Worm (Caenorhabditis elegans) whole organism, mixed stage, embryonic: Measurements from ENCODE around the gene str-63.

Experiments used
- ceh-43 ChIP-seq: fragments of 200-800 bp; sonication (Bioruptor generic); optimal IDR thresholded peaks from 2 replicates; lab custom pipeline; 2018; ENCODE audit warnings: mild to moderate bottlenecking, missing genetic modification characterization, moderate library complexity, missing compliant biosample characterization
- elt-1 ChIP-seq: sonication (generic microtip); optimal IDR thresholded peaks from 2 replicates; lab custom pipeline; 2017; ENCODE audit warnings: missing genetic modification characterization, mild to moderate bottlenecking, missing compliant biosample characterization, antibody characterized with exemption, moderate library complexity, borderline replicate concordance; ENCODE audit not compliant: insufficient read depth
- elt-3 ChIP-seq: fragments of 150-350 bp; optimal IDR thresholded peaks from 2 replicates; lab custom pipeline; 2014; ENCODE audit warnings: missing biosample characterization, missing genetic modification characterization
- flh-1 ChIP-seq: fragments of 200-800 bp; sonication (Bioruptor generic); optimal IDR thresholded peaks from 2 replicates; lab custom pipeline; 2018; ENCODE audit warnings: mild to moderate bottlenecking, missing genetic modification characterization, moderate library complexity, missing compliant biosample characterization
- hlh-1 ChIP-seq: fragments of 150-350 bp; optimal IDR thresholded peaks from 2 replicates; lab custom pipeline; 2014; ENCODE audit warnings: missing biosample characterization, missing genetic modification reagents, missing genetic modification characterization
- lsy-2 ChIP-seq: fragments of 150-350 bp; optimal IDR thresholded peaks from 2 replicates; lab custom pipeline; 2014; ENCODE audit warnings: missing biosample characterization, missing genetic modification characterization
- nhr-28 ChIP-seq: fragments of 150-350 bp; optimal IDR thresholded peaks from 2 replicates; lab custom pipeline; 2014; ENCODE audit warnings: missing biosample characterization, missing genetic modification characterization
- nhr-76 ChIP-seq: sonication (generic microtip); optimal IDR thresholded peaks from 2 replicates; lab custom pipeline; 2017; ENCODE audit warnings: missing biosample characterization, missing genetic modification characterization
- pha-4 ChIP-seq: fragments of 150-350 bp; optimal IDR thresholded peaks from 2 replicates; lab custom pipeline; 2018; ENCODE audit warnings: missing biosample characterization, missing genetic modification reagents, missing genetic modification characterization
- snpc-4 ChIP-seq: fragments of 150-350 bp; optimal IDR thresholded peaks from 2 replicates; lab custom pipeline; 2014; ENCODE audit warnings: missing biosample characterization, missing genetic modification characterization
- unc-62 ChIP-seq: fragments of 150-350 bp; optimal IDR thresholded peaks from 2 replicates; lab custom pipeline; 2014; ENCODE audit warnings: missing biosample characterization, missing genetic modification reagents, missing genetic modification characterization

ce11 chrV:3346434-3347019 is 4.8 kb upstream of the str-63 start, which contains the start of gene fbxa-65:
- TF ChIP-seq pha-4 (tag; lab: Kevin White, UChicago) (no peak), lsy-2 (no peak), hlh-1 (no peak), ceh-43 (GFP tag; lab: Kevin White, UChicago) (no peak), elt-1 (tag; lab: Kevin White, UChicago) (no peak), unc-62 (GFP tag; lab: Kevin White, UChicago) (no peak), nhr-76 (tag; lab: Kevin White, UChicago) (no peak), nhr-28 (tag; lab: Kevin White, UChicago) (no peak), snpc-4 (tag; lab: Kevin White, UChicago) (no peak), elt-3 (no peak), flh-1 (GFP tag; lab: Kevin White, UChicago) (no peak)
